Fruit fly (Drosophila melanogaster) whole organism, adult: ENCODE data around the gene CG10341.

Source experiments
- CG11617 ChIP-seq: fragments of 200-800 bp; sonication (Bioruptor generic); optimal IDR thresholded peaks from 2 replicates; lab custom pipeline; 2017; ENCODE audit warnings: mild to moderate bottlenecking, missing biosample characterization, missing genetic modification reagents, missing genetic modification characterization
- CG12768 ChIP-seq: fragments of 200-800 bp; sonication (Bioruptor generic); optimal IDR thresholded peaks from 2 replicates; lab custom pipeline; 2017; ENCODE audit warnings: missing biosample characterization, missing genetic modification characterization, mild to moderate bottlenecking, moderate library complexity, missing genetic modification reagents
- CG14711 ChIP-seq: fragments of 200-800 bp; sonication (Bioruptor generic); optimal IDR thresholded peaks from 2 replicates; lab custom pipeline; 2018; ENCODE audit warnings: missing biosample characterization, mild to moderate bottlenecking, missing genetic modification characterization, moderate library complexity
- CG1620 ChIP-seq: fragments of 200-800 bp; sonication (Bioruptor generic); optimal IDR thresholded peaks from 2 replicates; lab custom pipeline; 2016; ENCODE audit warnings: missing biosample characterization, missing genetic modification characterization
- CG33017 ChIP-seq: fragments of 200-800 bp; sonication (Bioruptor generic); optimal IDR thresholded peaks from 2 replicates; lab custom pipeline; 2018; ENCODE audit warnings: missing biosample characterization, mild to moderate bottlenecking, missing genetic modification characterization, moderate library complexity
- CG5204 ChIP-seq: fragments of 200-800 bp; sonication (Bioruptor generic); optimal IDR thresholded peaks from 2 replicates; lab custom pipeline; 2016; ENCODE audit warnings: missing biosample characterization, missing genetic modification characterization
- CG7045 ChIP-seq: fragments of 200-800 bp; sonication (Bioruptor generic); optimal IDR thresholded peaks from 2 replicates; lab custom pipeline; 2017; ENCODE audit warnings: missing biosample characterization, mild to moderate bottlenecking, missing genetic modification characterization
- CG7101 ChIP-seq: fragments of 200-800 bp; sonication (Bioruptor generic); optimal IDR thresholded peaks from 2 replicates; lab custom pipeline; 2018; ENCODE audit warnings: missing biosample characterization, mild to moderate bottlenecking, missing genetic modification characterization, moderate library complexity
- Clk ChIP-seq: fragments of 200-800 bp; sonication (Bioruptor generic); optimal IDR thresholded peaks from 2 replicates; lab custom pipeline; 2017; ENCODE audit warnings: missing biosample characterization, missing genetic modification characterization
- Crg-1 ChIP-seq: fragments of 200-800 bp; sonication (Bioruptor generic); optimal IDR thresholded peaks from 2 replicates; lab custom pipeline; 2016; ENCODE audit warnings: missing biosample characterization, missing genetic modification characterization
- Hr96 ChIP-seq: fragments of 200-800 bp; sonication (Bioruptor generic); optimal IDR thresholded peaks from 2 replicates; lab custom pipeline; 2016; ENCODE audit warnings: missing biosample characterization, missing genetic modification characterization
- Mnt ChIP-seq: fragments of 200-800 bp; sonication (Bioruptor generic); optimal IDR thresholded peaks from 2 replicates; lab custom pipeline; 2016; ENCODE audit warnings: missing biosample characterization, mild to moderate bottlenecking, missing genetic modification characterization
- bab1 ChIP-seq: fragments of 200-800 bp; sonication (Bioruptor generic); optimal IDR thresholded peaks from 3 replicates; lab custom pipeline; 2019; ENCODE audit warnings: missing biosample characterization, mild to moderate bottlenecking, missing genetic modification characterization, moderate library complexity
- cic ChIP-seq: fragments of 200-800 bp; sonication (Bioruptor generic); optimal IDR thresholded peaks from 2 replicates; lab custom pipeline; 2017; ENCODE audit warnings: missing biosample characterization, mild to moderate bottlenecking, missing genetic modification characterization, moderate library complexity
- cnc ChIP-seq, 2 experiments: fragments of >200 bp; optimal IDR thresholded peaks; 2 replicates each; lab custom pipeline; 2017
- kay ChIP-seq: fragments of 200-800 bp; sonication (Bioruptor generic); peaks from one replicate; lab custom pipeline; 2016; ENCODE audit warnings: missing biosample characterization, missing genetic modification characterization, borderline replicate concordance
- ovo ChIP-seq: fragments of 200-800 bp; sonication (Bioruptor generic); optimal IDR thresholded peaks from 2 replicates; lab custom pipeline; 2016; ENCODE audit warnings: missing biosample characterization, missing genetic modification characterization
- pad ChIP-seq: fragments of 200-800 bp; sonication (Bioruptor generic); optimal IDR thresholded peaks from 3 replicates; lab custom pipeline; 2017; ENCODE audit warnings: missing biosample characterization, missing genetic modification characterization, mild to moderate bottlenecking, moderate library complexity, missing genetic modification reagents
- tj ChIP-seq: fragments of 200-800 bp; sonication (Bioruptor generic); optimal IDR thresholded peaks from 3 replicates; lab custom pipeline; 2017; ENCODE audit warnings: missing biosample characterization, mild to moderate bottlenecking, missing genetic modification characterization, moderate library complexity
- toe ChIP-seq: fragments of 200-800 bp; sonication (Bioruptor generic); optimal IDR thresholded peaks from 2 replicates; lab custom pipeline; 2016; ENCODE audit warnings: missing biosample characterization, missing genetic modification characterization

CG10341 gene

DNA sequence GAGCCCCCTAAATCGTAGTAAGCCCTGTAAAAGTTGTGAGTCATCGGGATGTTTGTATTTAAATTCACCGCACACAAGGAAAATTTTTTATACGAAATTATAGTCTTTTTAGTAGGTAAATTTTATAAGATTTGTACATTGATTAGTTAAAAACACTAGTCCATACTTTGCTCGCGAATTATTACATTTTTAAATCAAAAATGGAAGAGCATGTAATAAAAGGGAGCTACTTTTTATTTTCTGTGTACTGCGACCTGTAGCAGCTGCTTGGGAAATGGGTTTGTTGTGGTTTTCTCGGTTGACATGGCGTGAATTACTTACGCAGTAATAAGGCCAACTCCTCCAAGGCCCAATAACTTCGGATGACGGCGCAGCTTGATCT, 3.8 kb upstream of the CG10341 start:
- no peak for TF ChIP-seq cnc (optimal IDR thresholded peaks at IDR 0.05; lab: Kevin White, UChicago)
- TF ChIP-seq kay (GFP tag; lab: Kevin White, UChicago), result peak; percentile 83
- TF ChIP-seq Clk (GFP tag; lab: Kevin White, UChicago), result no peak
- no peak for TF ChIP-seq cic
- peak; percentile 30 for TF ChIP-seq CG14711
- peak; percentile 11 for TF ChIP-seq tj (GFP tag; lab: Kevin White, UChicago)

DNA sequence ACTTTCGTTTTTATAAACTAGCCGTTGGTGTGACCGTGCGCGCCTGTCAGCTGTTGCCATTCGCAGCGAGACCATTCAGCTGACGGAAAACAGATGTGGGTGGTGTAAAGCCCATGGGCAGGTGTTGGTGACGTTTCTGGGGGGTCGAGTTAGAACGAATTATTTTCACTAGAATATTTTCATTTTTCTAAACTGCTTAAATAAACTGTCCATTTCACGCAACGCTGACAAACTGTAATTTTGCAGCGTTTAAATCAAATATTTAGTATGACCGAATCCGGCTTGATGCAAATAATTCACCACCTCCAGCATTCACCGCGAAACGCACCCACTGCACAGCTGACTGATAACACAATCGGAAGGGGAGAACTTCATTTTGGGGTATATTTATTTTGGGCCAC, 3.1 kb upstream of the CG10341 start, which contains the start of the genes CG10383 and CG10338:
Gene CG10383, minus strand, starts transcription at position 199 of the 401 bp plus-strand sequence.
Gene CG10338, plus strand, starts transcription at position 261 of the 401 bp plus-strand sequence.
- no peak for TF ChIP-seq cnc (optimal IDR thresholded peaks at IDR 0.05; lab: Kevin White, UChicago)
- peak; percentile 83 for TF ChIP-seq CG14711
- peak; percentile 55 for TF ChIP-seq tj (GFP tag; lab: Kevin White, UChicago)
- TF ChIP-seq Mnt, result peak; percentile 85
- TF ChIP-seq CG12768 (GFP tag; lab: Kevin White, UChicago), result peak; percentile 87
- TF ChIP-seq CG1620 (GFP tag; lab: Kevin White, UChicago), result peak; percentile 87
- TF ChIP-seq CG33017 (tag; lab: Kevin White, UChicago), result peak; percentile 79
- no peak for TF ChIP-seq kay (GFP tag; lab: Kevin White, UChicago)
- TF ChIP-seq CG7101 (tag; lab: Kevin White, UChicago), result peak; percentile 89
- TF ChIP-seq cic, result peak; percentile 64
- TF ChIP-seq Clk (GFP tag; lab: Kevin White, UChicago), result peak; percentile 65
- peak; percentile 88 for TF ChIP-seq Crg-1 (GFP tag; lab: Kevin White, UChicago)
- peak; percentile 87 for TF ChIP-seq CG11617 (GFP tag; lab: Kevin White, UChicago)
- TF ChIP-seq bab1 (GFP tag; lab: Kevin White, UChicago), result peak; percentile 87
- TF ChIP-seq ovo, result peak; percentile 54
- TF ChIP-seq CG5204 (GFP tag; lab: Kevin White, UChicago), result no peak
- TF ChIP-seq toe (GFP tag; lab: Kevin White, UChicago), result no peak
- peak; percentile 84 for TF ChIP-seq Hr96
- peak; percentile 69 for TF ChIP-seq pad (GFP tag; lab: Kevin White, UChicago)
- peak; percentile 69 for TF ChIP-seq CG7045 (GFP tag; lab: Kevin White, UChicago)

DNA sequence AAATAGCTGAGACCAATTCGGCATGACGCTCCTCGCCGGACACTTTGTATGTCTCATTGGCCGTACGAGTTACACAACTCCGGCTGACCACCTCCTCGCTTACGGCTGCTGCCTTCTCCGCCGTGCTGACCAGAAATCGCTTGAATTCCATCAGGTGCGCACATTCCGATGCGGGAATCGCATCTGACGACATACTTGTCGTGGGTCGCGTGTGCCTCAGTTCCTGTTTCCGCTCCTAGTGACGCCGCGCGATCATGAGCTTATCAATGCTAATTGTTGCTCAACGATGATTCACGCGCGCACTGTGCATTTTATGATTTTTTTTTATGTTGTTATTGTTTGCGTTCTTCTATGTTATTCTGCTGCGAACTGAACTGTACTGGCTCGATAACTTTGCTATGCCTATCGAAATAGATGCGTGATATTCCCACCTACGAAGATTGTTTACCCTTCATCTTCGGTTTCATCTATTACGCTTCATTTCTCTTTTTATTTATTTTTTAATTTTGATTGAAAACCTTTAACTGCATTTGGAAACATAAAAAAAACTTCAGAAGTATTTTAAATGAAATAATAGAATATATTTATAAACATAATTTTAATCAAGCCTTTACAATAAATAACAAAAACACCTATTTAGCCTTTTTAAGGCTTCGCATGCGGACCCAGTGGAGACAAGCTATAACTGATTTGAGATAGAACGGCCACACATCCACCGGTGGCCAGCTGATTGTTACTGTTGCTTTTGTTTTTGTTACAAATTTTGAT, 4.4 kb downstream of the CG10341 start, which contains the start of the genes CG10376 and CG10343:
Gene CG10376, minus strand, starts transcription at position 385 of the 768 bp plus-strand sequence.
Gene CG10343, plus strand, starts transcription at position 753 of the 768 bp plus-strand sequence.
- TF ChIP-seq CG7045 (GFP tag; lab: Kevin White, UChicago) (peak; percentile 89), bab1 (GFP tag; lab: Kevin White, UChicago) (peak; percentile 83), CG33017 (tag; lab: Kevin White, UChicago) (peak; percentile 85), Hr96 (no peak), CG1620 (GFP tag; lab: Kevin White, UChicago) (peak; percentile 64), cic (peak; percentile 48), Mnt (peak; percentile 52), CG11617 (GFP tag; lab: Kevin White, UChicago) (peak; percentile 89), CG12768 (GFP tag; lab: Kevin White, UChicago) (peak; percentile 84), cnc (optimal IDR thresholded peaks at IDR 0.05; lab: Kevin White, UChicago) (no peak), CG7101 (tag; lab: Kevin White, UChicago) (peak; percentile 91), toe (GFP tag; lab: Kevin White, UChicago) (no peak), Clk (GFP tag; lab: Kevin White, UChicago) (peak; percentile 61), ovo (peak; percentile 69), pad (GFP tag; lab: Kevin White, UChicago) (peak; percentile 74), tj (GFP tag; lab: Kevin White, UChicago) (peak; percentile 70), CG14711 (peak; percentile 76), kay (GFP tag; lab: Kevin White, UChicago) (no peak), Crg-1 (GFP tag; lab: Kevin White, UChicago) (peak; percentile 70), CG5204 (GFP tag; lab: Kevin White, UChicago) (no peak)

DNA sequence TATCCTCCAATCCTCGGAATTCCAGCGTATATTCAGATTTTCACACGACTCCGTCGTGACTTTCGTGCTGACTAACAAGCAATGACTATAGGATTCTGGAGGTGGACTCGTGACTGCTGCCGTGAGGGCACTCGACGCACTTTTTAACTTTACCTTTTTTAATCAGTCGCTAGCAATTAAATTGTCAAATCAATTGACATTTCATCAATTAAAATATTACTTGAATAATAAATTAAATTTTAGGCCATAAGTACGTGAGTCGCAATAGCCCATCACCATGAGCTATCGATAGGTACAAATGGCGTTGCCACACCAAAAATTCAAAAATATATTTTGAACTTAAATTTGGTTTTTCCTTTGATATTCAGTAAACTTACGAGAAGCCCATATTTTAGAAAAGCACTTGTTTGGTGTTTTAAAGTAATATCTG, 7.1 kb downstream of the CG10341 start, which contains the start of gene Jwa:
Gene Jwa, minus strand, starts transcription at position 87 of the 430 bp plus-strand sequence.
- peak; percentile 78 for TF ChIP-seq CG12768 (GFP tag; lab: Kevin White, UChicago)
- TF ChIP-seq cnc (optimal IDR thresholded peaks at IDR 0.05; lab: Kevin White, UChicago), result no peak
- peak; percentile 75 for TF ChIP-seq ovo
- TF ChIP-seq CG14711, result peak; percentile 71
- peak; percentile 88 for TF ChIP-seq CG11617 (GFP tag; lab: Kevin White, UChicago)
- TF ChIP-seq CG7101 (tag; lab: Kevin White, UChicago), result peak; percentile 94
- peak; percentile 94 for TF ChIP-seq Mnt
- TF ChIP-seq CG33017 (tag; lab: Kevin White, UChicago), result peak; percentile 89
- peak; percentile 91 for TF ChIP-seq toe (GFP tag; lab: Kevin White, UChicago)
- peak; percentile 63 for TF ChIP-seq pad (GFP tag; lab: Kevin White, UChicago)
- TF ChIP-seq cic, result peak; percentile 30
- TF ChIP-seq CG7045 (GFP tag; lab: Kevin White, UChicago), result peak; percentile 72
- TF ChIP-seq kay (GFP tag; lab: Kevin White, UChicago), result no peak
- peak; percentile 82 for TF ChIP-seq tj (GFP tag; lab: Kevin White, UChicago)
- TF ChIP-seq bab1 (GFP tag; lab: Kevin White, UChicago), result peak; percentile 82
- TF ChIP-seq CG1620 (GFP tag; lab: Kevin White, UChicago), result peak; percentile 94
- TF ChIP-seq Hr96, result no peak
- TF ChIP-seq Clk (GFP tag; lab: Kevin White, UChicago), result peak; percentile 84
- peak; percentile 93 for TF ChIP-seq Crg-1 (GFP tag; lab: Kevin White, UChicago)
- TF ChIP-seq CG5204 (GFP tag; lab: Kevin White, UChicago), result no peak

DNA sequence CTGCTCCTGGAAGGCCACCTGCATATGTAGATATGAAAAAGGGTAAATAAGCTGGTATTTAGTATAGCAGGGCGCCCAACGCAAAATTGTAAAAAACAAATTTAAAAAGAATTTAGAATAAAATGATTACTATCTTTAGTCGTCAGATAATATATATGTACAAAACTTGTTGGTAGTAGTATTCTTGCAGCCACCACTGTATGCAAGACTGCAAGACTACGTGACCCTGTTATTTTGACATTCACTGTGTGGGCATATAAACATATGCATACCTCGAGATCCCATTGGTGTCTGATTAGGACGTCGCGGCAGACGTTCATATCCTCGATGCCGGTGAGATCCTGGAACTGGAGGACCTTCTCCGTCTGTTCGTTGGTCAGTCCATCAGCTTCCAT, 9.3 kb downstream of the CG10341 start:
- TF ChIP-seq cic (peak; percentile 17), CG11617 (GFP tag; lab: Kevin White, UChicago) (no peak)
